Worm (Caenorhabditis elegans) whole organism, L2 larva: Measurements from ENCODE around the gene bath-27.

Experiments
- F13H6.1 ChIP-seq: sonication (generic microtip); optimal IDR thresholded peaks from 2 replicates; lab custom pipeline; 2016; ENCODE audit warnings: missing genetic modification characterization, missing compliant biosample characterization
- ama-1 ChIP-seq: fragments of 150-350 bp; optimal IDR thresholded peaks from 2 replicates; lab custom pipeline; 2018; ENCODE audit warnings: inconsistent platforms
- ceh-16 ChIP-seq: fragments of 150-350 bp; optimal IDR thresholded peaks from 2 replicates; lab custom pipeline; 2014; ENCODE audit warnings: missing biosample characterization, missing genetic modification characterization
- mbf-1 ChIP-seq: sonication (generic microtip); optimal IDR thresholded peaks from 2 replicates; lab custom pipeline; 2017; ENCODE audit warnings: missing biosample characterization, missing genetic modification characterization
- nhr-11 ChIP-seq: fragments of 150-350 bp; optimal IDR thresholded peaks from 2 replicates; lab custom pipeline; 2014; ENCODE audit warnings: missing biosample characterization, missing genetic modification characterization
- nhr-23 ChIP-seq: fragments of 150-350 bp; optimal IDR thresholded peaks from 2 replicates; lab custom pipeline; 2014; ENCODE audit warnings: missing biosample characterization, missing genetic modification reagents, missing genetic modification characterization
- nhr-25 ChIP-seq: fragments of 150-350 bp; sonication (generic microtip); optimal IDR thresholded peaks from 3 replicates; lab custom pipeline; 2014; ENCODE audit warnings: missing biosample characterization, missing genetic modification characterization
- nhr-6 ChIP-seq: fragments of 150-350 bp; optimal IDR thresholded peaks from 2 replicates; lab custom pipeline; 2014; ENCODE audit warnings: missing biosample characterization, missing genetic modification characterization
- nhr-77 ChIP-seq: fragments of 150-350 bp; optimal IDR thresholded peaks from 2 replicates; lab custom pipeline; 2014; ENCODE audit warnings: missing biosample characterization, missing genetic modification characterization
- skn-1 ChIP-seq: sonication (generic microtip); optimal IDR thresholded peaks from 2 replicates; lab custom pipeline; 2017; ENCODE audit warnings: missing biosample characterization, missing genetic modification characterization
- unc-39 ChIP-seq: fragments of 150-350 bp; optimal IDR thresholded peaks from 2 replicates; lab custom pipeline; 2014; ENCODE audit warnings: missing biosample characterization, missing genetic modification characterization
- zag-1 ChIP-seq: fragments of 150-350 bp; optimal IDR thresholded peaks from 2 replicates; lab custom pipeline; 2014; ENCODE audit warnings: missing biosample characterization, missing genetic modification characterization
- ztf-11 ChIP-seq: sonication (generic microtip); optimal IDR thresholded peaks from 2 replicates; lab custom pipeline; 2017; ENCODE audit warnings: missing biosample characterization, missing genetic modification characterization
- ztf-4 ChIP-seq: fragments of 150-350 bp; optimal IDR thresholded peaks from 2 replicates; lab custom pipeline; 2014; ENCODE audit warnings: missing biosample characterization, missing genetic modification characterization

DNA sequence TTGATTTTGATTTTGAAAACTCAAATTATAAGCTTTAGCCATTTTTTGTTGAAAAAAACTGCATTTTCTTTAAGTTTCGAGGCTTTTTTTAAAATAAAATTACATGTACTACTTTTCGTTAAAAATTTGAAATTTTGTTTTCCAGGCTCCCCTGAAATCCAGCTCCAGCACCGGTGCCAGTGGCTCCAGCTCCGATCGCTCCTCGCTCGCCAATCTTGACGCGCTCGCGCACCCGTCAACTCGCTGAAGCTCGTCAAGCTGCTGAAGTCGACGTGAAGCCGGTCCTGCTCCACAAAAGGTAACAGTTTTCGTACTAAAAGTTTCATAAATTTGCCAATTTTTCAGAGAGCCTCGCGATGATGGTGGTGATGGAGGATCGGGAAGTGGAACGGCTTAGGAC, 18.1 kb upstream of the bath-27 start:
- TF ChIP-seq nhr-25: no peak
- TF ChIP-seq unc-39 (tag; lab: Kevin White, UChicago): no peak
- no peak for TF ChIP-seq ama-1
- TF ChIP-seq skn-1 (tag; lab: Kevin White, UChicago): no peak
- no peak for TF ChIP-seq mbf-1
- TF ChIP-seq nhr-11 (tag; lab: Kevin White, UChicago): no peak
- TF ChIP-seq ztf-4 (tag; lab: Kevin White, UChicago): no peak
- no peak for TF ChIP-seq nhr-77 (tag; lab: Kevin White, UChicago)
- TF ChIP-seq zag-1 (tag; lab: Kevin White, UChicago): no peak
- TF ChIP-seq nhr-6 (tag; lab: Kevin White, UChicago): no peak
- no peak for TF ChIP-seq ceh-16 (tag; lab: Kevin White, UChicago)
- TF ChIP-seq ztf-11 (tag; lab: Kevin White, UChicago): no peak
- no peak for TF ChIP-seq F13H6.1 (tag; lab: Kevin White, UChicago)
- TF ChIP-seq nhr-23 (tag; lab: Kevin White, UChicago): no peak
